Fruit fly (Drosophila melanogaster): ENCODE results near the gene CG1637.
A peak's percentile ranks its signal among the peaks of the same experiment; 100 is the strongest.

CG1637 gene

dm6 chrX:10854686-10855085, 23.0 kb downstream of the CG1637 start, which contains the start of gene feo (continued):
- TF ChIP-seq Mrtf (GFP tag; IDR thresholded peaks at IDR 0.05) (no peak), mirr (GFP tag; optimal IDR thresholded peaks at IDR 0.05) (no peak), kay (GFP tag; optimal IDR thresholded peaks at IDR 0.05) (no peak), croc (GFP tag; conservative IDR thresholded peaks at IDR 0.05) (no peak), Oli (tag; optimal IDR thresholded peaks at IDR 0.05) (no peak), CG8765 (GFP tag; IDR thresholded peaks at IDR 0.05) (no peak), Dip3 (GFP tag; optimal IDR thresholded peaks at IDR 0.05) (no peak), CG7357 (GFP tag; IDR thresholded peaks at IDR 0.05) (no peak), B-H2 (GFP tag; optimal IDR thresholded peaks at IDR 0.05) (no peak), Trl (optimal IDR thresholded peaks at IDR 0.05) (no peak), Trl (GFP tag; optimal IDR thresholded peaks at IDR 0.05) (no peak), CG10431 (GFP tag; optimal IDR thresholded peaks at IDR 0.05) (no peak), CG10979 (tag; optimal IDR thresholded peaks at IDR 0.05) (no peak), CG4404 (GFP tag; IDR thresholded peaks at IDR 0.05) (no peak), pan (optimal IDR thresholded peaks at IDR 0.05) (no peak), pan (GFP tag; optimal IDR thresholded peaks at IDR 0.05 in 1 of 2, IDR thresholded peaks at IDR 0.05 in 1 of 2) (no peak), nerfin-2 (GFP tag; IDR thresholded peaks at IDR 0.05; ENCODE audit: partially characterized antibody) (no peak), ERR (GFP tag; optimal IDR thresholded peaks at IDR 0.05) (no peak), slbo (GFP tag; IDR thresholded peaks at IDR 0.05) (no peak), CG14965 (GFP tag; optimal IDR thresholded peaks at IDR 0.05; ENCODE audit: borderline replicate concordance) (no peak), Lim3 (GFP tag; IDR thresholded peaks at IDR 0.05) (no peak), seq (GFP tag; IDR thresholded peaks at IDR 0.05) (no peak), CG4282 (GFP tag; optimal IDR thresholded peaks at IDR 0.05) (no peak), sqz (GFP tag; optimal IDR thresholded peaks at IDR 0.05) (no peak), CG31224 (GFP tag; IDR thresholded peaks at IDR 0.05) (no peak), sob (GFP tag; IDR thresholded peaks at IDR 0.05) (no peak; the same call in 1 of the 2 replicates), Vsx1 (GFP tag; optimal IDR thresholded peaks at IDR 0.05) (no peak), caup (GFP tag; optimal IDR thresholded peaks at IDR 0.05; ENCODE audit: severe bottlenecking) (no peak), ewg (GFP tag; optimal IDR thresholded peaks at IDR 0.05) (no peak), BEAF-32 (GFP tag; optimal IDR thresholded peaks at IDR 0.05) (peak; percentile 56), CG16813 (GFP tag; IDR thresholded peaks at IDR 0.05; ENCODE audit: partially characterized antibody) (no peak), fru (optimal IDR thresholded peaks at IDR 0.05) (no peak), pnt (GFP tag; optimal IDR thresholded peaks at IDR 0.05) (no peak), HmgZ (tag; optimal IDR thresholded peaks at IDR 0.05) (peak; percentile 27), grn (GFP tag; optimal IDR thresholded peaks at IDR 0.05) (no peak), Hand (GFP tag; optimal IDR thresholded peaks at IDR 0.05) (no peak), CG9215 (GFP tag; IDR thresholded peaks at IDR 0.05) (no peak), NC2β (GFP tag; optimal IDR thresholded peaks at IDR 0.05) (no peak), mld (GFP tag; IDR thresholded peaks at IDR 0.05; ENCODE audit: partially characterized antibody) (no peak), hbn (GFP tag; IDR thresholded peaks at IDR 0.05; ENCODE audit: partially characterized antibody) (no peak), CG11723 (GFP tag; optimal IDR thresholded peaks at IDR 0.05) (no peak), CG1832 (GFP tag; optimal IDR thresholded peaks at IDR 0.05) (no peak), insv (GFP tag; optimal IDR thresholded peaks at IDR 0.05) (peak in 1 of 2 experiments; percentile 4), Kr (GFP tag; optimal IDR thresholded peaks at IDR 0.05) (no peak), CG2875 (GFP tag; optimal IDR thresholded peaks at IDR 0.05) (no peak), CG7963 (GFP tag; IDR thresholded peaks at IDR 0.05; ENCODE audit: partially characterized antibody) (no peak), CG6813 (GFP tag; optimal IDR thresholded peaks at IDR 0.05) (no peak), CG13123 (GFP tag; optimal IDR thresholded peaks at IDR 0.05) (no peak), CG3995 (GFP tag; optimal IDR thresholded peaks at IDR 0.05) (no peak), CG34376 (GFP tag; optimal IDR thresholded peaks at IDR 0.05) (no peak), lab (GFP tag; optimal IDR thresholded peaks at IDR 0.05) (no peak), hth (optimal IDR thresholded peaks at IDR 0.05) (no peak)

Data from whole organism, embryonic.